Fruit fly (Drosophila melanogaster): ENCODE data around the gene CG44574.

CG44574 gene

dm6 chr2L:5876474-5877067 is 7.0 kb upstream of the CG44574 start (continued):
- TF ChIP-seq CG9215 (GFP tag; IDR thresholded peaks at IDR 0.05), result no peak
- TF ChIP-seq HLH3B (GFP tag; IDR thresholded peaks at IDR 0.05), result no peak; the same call in 1 of the 2 replicates
- TF ChIP-seq CG3407 (GFP tag; optimal IDR thresholded peaks at IDR 0.05), result no peak
- no peak for TF ChIP-seq CG4707 (GFP tag; optimal IDR thresholded peaks at IDR 0.05)
- peak; percentile 73 for TF ChIP-seq CG12071 (GFP tag; optimal IDR thresholded peaks at IDR 0.05)
- no peak for TF ChIP-seq Antp (GFP tag; optimal IDR thresholded peaks at IDR 0.05)
- TF ChIP-seq inv (GFP tag; IDR thresholded peaks at IDR 0.05; ENCODE audit: partially characterized antibody), result no peak
- TF ChIP-seq MESR4 (GFP tag; optimal IDR thresholded peaks at IDR 0.05), result no peak
- TF ChIP-seq CG15601 (tag; optimal IDR thresholded peaks at IDR 0.05), result no peak
- no peak for TF ChIP-seq CG17802 (tag; optimal IDR thresholded peaks at IDR 0.05)
- no peak for TF ChIP-seq CG11093 (GFP tag; IDR thresholded peaks at IDR 0.05)
- no peak for TF ChIP-seq repo (GFP tag; optimal IDR thresholded peaks at IDR 0.05)
- TF ChIP-seq CG4424 (GFP tag; optimal IDR thresholded peaks at IDR 0.05), result no peak
- TF ChIP-seq bbx (GFP tag; IDR thresholded peaks at IDR 0.05; ENCODE audit: partially characterized antibody), result no peak
- no peak for TF ChIP-seq CG42726 (GFP tag; IDR thresholded peaks at IDR 0.05; ENCODE audit: partially characterized antibody)
- TF ChIP-seq Hsf (GFP tag; optimal IDR thresholded peaks at IDR 0.05), result no peak
- peak; percentile 57 for TF ChIP-seq CG12769 (tag; optimal IDR thresholded peaks at IDR 0.05)
- TF ChIP-seq Mes4 (GFP tag; optimal IDR thresholded peaks at IDR 0.05), result no peak
- no peak for TF ChIP-seq CG1647 (GFP tag; optimal IDR thresholded peaks at IDR 0.05)
- no peak for TF ChIP-seq CG1832 (GFP tag; optimal IDR thresholded peaks at IDR 0.05)
- no peak for TF ChIP-seq crol (GFP tag; IDR thresholded peaks at IDR 0.05)
- TF ChIP-seq Meics (GFP tag; optimal IDR thresholded peaks at IDR 0.05), result peak; percentile 66
- TF ChIP-seq CG12659 (GFP tag; optimal IDR thresholded peaks at IDR 0.05), result peak; percentile 34
- TF ChIP-seq tap (tag; optimal IDR thresholded peaks at IDR 0.05), result no peak
- TF ChIP-seq hkb (optimal IDR thresholded peaks at IDR 0.05), result no peak
- peak; percentile 23; the same call in 1 of the 2 replicates for TF ChIP-seq hkb (GFP tag; IDR thresholded peaks at IDR 0.05)
- no peak for TF ChIP-seq CG11247 (GFP tag; IDR thresholded peaks at IDR 0.05)
- TF ChIP-seq CG6765 (GFP tag; optimal IDR thresholded peaks at IDR 0.05), result peak; percentile 36
- TF ChIP-seq Deaf1 (tag; optimal IDR thresholded peaks at IDR 0.05), result no peak
- no peak for TF ChIP-seq Hr78 (GFP tag; optimal IDR thresholded peaks at IDR 0.05)
- no peak for TF ChIP-seq CG10321 (GFP tag; IDR thresholded peaks at IDR 0.05)
- no peak for TF ChIP-seq CG34224 (GFP tag; IDR thresholded peaks at IDR 0.05; ENCODE audit: partially characterized antibody)
- TF ChIP-seq CG12744 (GFP tag; optimal IDR thresholded peaks at IDR 0.05), result no peak
- no peak for TF ChIP-seq CG33557 (GFP tag; optimal IDR thresholded peaks at IDR 0.05)
- no peak for TF ChIP-seq CG14710 (tag; optimal IDR thresholded peaks at IDR 0.05)
- no peak for TF ChIP-seq CG8359 (GFP tag; optimal IDR thresholded peaks at IDR 0.05; ENCODE audit: borderline replicate concordance)
- no peak for TF ChIP-seq CG1024 (GFP tag; IDR thresholded peaks at IDR 0.05)
- peak; percentile 38; the same call in 1 of the 2 replicates for TF ChIP-seq CG5953 (GFP tag; IDR thresholded peaks at IDR 0.05)
- TF ChIP-seq NFAT (GFP tag; IDR thresholded peaks at IDR 0.05), result no peak
- peak; percentile 33 for TF ChIP-seq CG7928 (GFP tag; optimal IDR thresholded peaks at IDR 0.05)
- TF ChIP-seq danr (GFP tag; IDR thresholded peaks at IDR 0.05), result no peak
- TF ChIP-seq CG17361 (GFP tag; IDR thresholded peaks at IDR 0.05), result no peak
- no peak for TF ChIP-seq CG2129 (GFP tag; IDR thresholded peaks at IDR 0.05; ENCODE audit: partially characterized antibody)
- TF ChIP-seq MBD-R2 (GFP tag; IDR thresholded peaks at IDR 0.05), result no peak
- peak; percentile 13 for TF ChIP-seq scrt (GFP tag; optimal IDR thresholded peaks at IDR 0.05)
- no peak for TF ChIP-seq gcm2 (GFP tag; optimal IDR thresholded peaks at IDR 0.05)
- TF ChIP-seq Fer2 (tag; optimal IDR thresholded peaks at IDR 0.05), result peak; percentile 70
- no peak for TF ChIP-seq Hr39 (optimal IDR thresholded peaks at IDR 0.05)
- TF ChIP-seq pan (optimal IDR thresholded peaks at IDR 0.05), result no peak
- TF ChIP-seq pan (GFP tag; optimal IDR thresholded peaks at IDR 0.05 in 1 of 2, IDR thresholded peaks at IDR 0.05 in 1 of 2), result peak in 1 of 2 experiments; percentile 15
- peak in 1 of 2 experiments; percentile 15 for TF ChIP-seq dpn (GFP tag; optimal IDR thresholded peaks at IDR 0.05)
